Worm (Caenorhabditis elegans): ENCODE results near the gene ZK381.2.

Gene ZK381.2

DNA sequence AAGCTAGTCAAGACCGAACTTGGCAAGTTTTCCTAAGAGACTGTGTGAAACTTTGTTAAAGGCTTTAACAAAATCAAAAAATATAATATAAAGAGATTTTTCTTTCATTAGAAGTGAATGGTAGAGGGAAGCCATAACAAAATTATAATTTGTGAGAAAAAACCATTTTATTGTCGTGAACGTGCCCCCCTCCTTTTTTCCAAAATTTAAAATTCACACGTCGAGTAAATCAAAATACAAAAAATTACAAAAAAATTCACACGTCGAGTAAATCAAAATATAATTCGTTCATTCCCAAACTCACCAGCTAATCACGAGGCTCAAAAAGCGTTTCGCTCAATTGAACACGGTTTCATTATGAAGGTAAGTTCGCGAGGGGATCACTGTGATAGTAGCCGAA is 44.2 kb downstream of the ZK381.2 start, which contains the start of gene C25A8.2:
C25A8.2 (plus strand) TSS at position 301 of the 400 bp plus-strand sequence.
- no peak for TF ChIP-seq egl-5 (tag; optimal IDR thresholded peaks at IDR 0.05)
- TF ChIP-seq lsy-12 (tag; optimal IDR thresholded peaks at IDR 0.05): no peak
- no peak for TF ChIP-seq nhr-76 (tag; optimal IDR thresholded peaks at IDR 0.05)
- TF ChIP-seq ceh-28 (tag; optimal IDR thresholded peaks at IDR 0.05): no peak
- no peak for TF ChIP-seq pqm-1 (tag; optimal IDR thresholded peaks at IDR 0.05)
- no peak for TF ChIP-seq lin-39 (tag; optimal IDR thresholded peaks at IDR 0.05)
- TF ChIP-seq snpc-4 (tag; optimal IDR thresholded peaks at IDR 0.05): no peak
- TF ChIP-seq unc-62 (GFP tag; optimal IDR thresholded peaks at IDR 0.05): no peak

ce11 chrIV:7010195-7010594 is 44.9 kb downstream of the ZK381.2 start:
- TF ChIP-seq ama-1 (optimal IDR thresholded peaks at IDR 0.05) (no peak), egl-5 (tag; optimal IDR thresholded peaks at IDR 0.05) (no peak), hmg-11 (tag; optimal IDR thresholded peaks at IDR 0.05) (no peak)

- no peak for TF ChIP-seq ceh-82 (tag; optimal IDR thresholded peaks at IDR 0.05)
- TF ChIP-seq ama-1 (optimal IDR thresholded peaks at IDR 0.05): no peak
- TF ChIP-seq unc-39 (tag; optimal IDR thresholded peaks at IDR 0.05): no peak
- TF ChIP-seq ztf-11 (tag; optimal IDR thresholded peaks at IDR 0.05): no peak
- no peak for TF ChIP-seq nhr-11 (tag; optimal IDR thresholded peaks at IDR 0.05)
- TF ChIP-seq lin-39 (tag; optimal IDR thresholded peaks at IDR 0.05): no peak
- no peak for TF ChIP-seq nhr-43 (tag; optimal IDR thresholded peaks at IDR 0.05; ENCODE audit: poor library complexity, severe bottlenecking)
- no peak for TF ChIP-seq ceh-9 (tag; optimal IDR thresholded peaks at IDR 0.05)
- TF ChIP-seq daf-12 (tag; optimal IDR thresholded peaks at IDR 0.05): no peak
- TF ChIP-seq nhr-77 (tag; optimal IDR thresholded peaks at IDR 0.05): no peak
- TF ChIP-seq nhr-23 (tag; optimal IDR thresholded peaks at IDR 0.05): no peak
- TF ChIP-seq nhr-237 (tag; optimal IDR thresholded peaks at IDR 0.05): no peak
- TF ChIP-seq tbx-2 (tag; optimal IDR thresholded peaks at IDR 0.05): no peak
- no peak for TF ChIP-seq mml-1 (tag; optimal IDR thresholded peaks at IDR 0.05)
- TF ChIP-seq ztf-4 (tag; optimal IDR thresholded peaks at IDR 0.05): no peak
- TF ChIP-seq nhr-67 (tag; optimal IDR thresholded peaks at IDR 0.05): no peak
- TF ChIP-seq ceh-28 (tag; optimal IDR thresholded peaks at IDR 0.05): no peak
- TF ChIP-seq nhr-28 (tag; optimal IDR thresholded peaks at IDR 0.05): no peak
- no peak for TF ChIP-seq egl-5 (tag; optimal IDR thresholded peaks at IDR 0.05)
- TF ChIP-seq unc-62 (GFP tag; optimal IDR thresholded peaks at IDR 0.05): no peak
Observed at ce11 chrIV:7010835-7011234, 45.5 kb downstream of the ZK381.2 start, which contains the start of gene C25A8.1. C25A8.1 (plus strand) TSS chrIV:7011135.

ce11 chrIV:7011728-7012127 is 46.4 kb downstream of the ZK381.2 start, which contains the start of gene trxr-1:
trxr-1 (plus strand) TSS chrIV:7011954.
- peak; percentile 15 for TF ChIP-seq hmg-11 (tag; optimal IDR thresholded peaks at IDR 0.05)
- no peak for TF ChIP-seq ceh-28 (tag; optimal IDR thresholded peaks at IDR 0.05)
- TF ChIP-seq lin-15B (tag; optimal IDR thresholded peaks at IDR 0.05): no peak

DNA sequence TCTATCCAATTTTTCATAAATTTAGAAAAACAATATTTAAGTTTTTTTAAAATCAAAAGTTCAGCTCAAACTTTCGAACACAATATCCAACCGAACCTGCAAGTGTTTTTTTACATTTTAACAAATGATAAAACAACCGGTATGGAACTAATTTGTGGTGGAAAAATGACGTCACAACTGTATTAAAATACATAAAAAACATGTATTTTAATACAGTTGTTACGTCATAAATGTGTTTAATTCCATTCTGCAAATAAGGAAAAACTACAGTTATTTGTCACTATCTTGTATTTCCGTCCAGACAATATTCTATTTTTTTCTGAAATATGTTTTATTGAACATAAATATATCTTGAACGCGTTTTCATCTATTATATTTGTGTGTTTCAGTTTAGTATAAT is 46.9 kb downstream of the ZK381.2 start:
- no peak for TF ChIP-seq nhr-23 (tag; optimal IDR thresholded peaks at IDR 0.05)
- no peak for TF ChIP-seq ceh-16 (tag; optimal IDR thresholded peaks at IDR 0.05)
- no peak for TF ChIP-seq ama-1 (optimal IDR thresholded peaks at IDR 0.05)
- TF ChIP-seq ztf-4 (tag; optimal IDR thresholded peaks at IDR 0.05): no peak
- TF ChIP-seq lsy-12 (tag; optimal IDR thresholded peaks at IDR 0.05): no peak
- TF ChIP-seq elt-3 (tag; optimal IDR thresholded peaks at IDR 0.05): no peak
- TF ChIP-seq nfya-1 (tag; optimal IDR thresholded peaks at IDR 0.05; ENCODE audit: insufficient read depth): no peak
- TF ChIP-seq nhr-76 (tag; optimal IDR thresholded peaks at IDR 0.05): no peak
- no peak for TF ChIP-seq nhr-12 (tag; optimal IDR thresholded peaks at IDR 0.05)
- TF ChIP-seq lin-15B (tag; optimal IDR thresholded peaks at IDR 0.05): no peak
- no peak for TF ChIP-seq nhr-11 (tag; optimal IDR thresholded peaks at IDR 0.05)

ce11 chrIV:7012731-7013445 is 47.6 kb downstream of the ZK381.2 start:
- TF ChIP-seq elt-2 (tag; optimal IDR thresholded peaks at IDR 0.05) (peak; percentile 18), elt-3 (tag; optimal IDR thresholded peaks at IDR 0.05) (no peak), nhr-23 (tag; optimal IDR thresholded peaks at IDR 0.05) (no peak), ama-1 (optimal IDR thresholded peaks at IDR 0.05) (no peak), aly-2 (tag; optimal IDR thresholded peaks at IDR 0.05) (no peak), ceh-16 (tag; optimal IDR thresholded peaks at IDR 0.05) (no peak), nhr-76 (tag; optimal IDR thresholded peaks at IDR 0.05) (no peak), zag-1 (tag; optimal IDR thresholded peaks at IDR 0.05) (no peak), ztf-11 (tag; optimal IDR thresholded peaks at IDR 0.05) (no peak), nfya-1 (tag; optimal IDR thresholded peaks at IDR 0.05; ENCODE audit: insufficient read depth) (peak; percentile 18), pha-4 (tag; optimal IDR thresholded peaks at IDR 0.05) (peak; percentile 50), ztf-4 (tag; optimal IDR thresholded peaks at IDR 0.05) (no peak), nhr-43 (tag; optimal IDR thresholded peaks at IDR 0.05; ENCODE audit: poor library complexity, severe bottlenecking) (no peak), fkh-2 (tag; optimal IDR thresholded peaks at IDR 0.05) (no peak), lin-15B (tag; optimal IDR thresholded peaks at IDR 0.05) (peak; percentile 24), egl-5 (tag; optimal IDR thresholded peaks at IDR 0.05) (no peak)

Data from whole organism, L3 larva.